Worm (Caenorhabditis elegans) whole organism, late embryonic: ENCODE data around the gene dop-4.
A peak's percentile ranks its signal among the peaks of the same experiment; 100 is the strongest.

Source experiments
- C38D4.7 ChIP-seq: fragments of 200-800 bp; sonication (Bioruptor generic); optimal IDR thresholded peaks from 2 replicates; lab custom pipeline; 2018; ENCODE audit warnings: mild to moderate bottlenecking, missing genetic modification characterization, moderate library complexity, missing compliant biosample characterization
- F13H6.1 ChIP-seq: sonication (generic microtip); optimal IDR thresholded peaks from 2 replicates; lab custom pipeline; 2016; ENCODE audit warnings: missing genetic modification characterization, missing compliant biosample characterization
- K02D7.2 ChIP-seq: sonication (generic microtip); optimal IDR thresholded peaks from 2 replicates; lab custom pipeline; 2017; ENCODE audit warnings: mild to moderate bottlenecking, missing genetic modification characterization, missing compliant biosample characterization
- K09A11.1 ChIP-seq: sonication (generic microtip); optimal IDR thresholded peaks from 2 replicates; lab custom pipeline; 2017; ENCODE audit warnings: antibody characterized with exemption, mild to moderate bottlenecking, missing genetic modification characterization, missing compliant biosample characterization; ENCODE audit not compliant: insufficient read depth
- T23F11.4 ChIP-seq: fragments of 200-800 bp; sonication (Bioruptor generic); optimal IDR thresholded peaks from 2 replicates; lab custom pipeline; 2018; ENCODE audit warnings: mild to moderate bottlenecking, missing genetic modification characterization, missing compliant biosample characterization
- ama-1 ChIP-seq: fragments of 150-350 bp; optimal IDR thresholded peaks from 2 replicates; lab custom pipeline; 2014
- ceh-18 ChIP-seq: sonication (generic microtip); optimal IDR thresholded peaks from 2 replicates; lab custom pipeline; 2016; ENCODE audit warnings: missing genetic modification characterization, missing compliant biosample characterization
- ceh-2 ChIP-seq: sonication (generic microtip); optimal IDR thresholded peaks from 2 replicates; lab custom pipeline; 2016; ENCODE audit warnings: missing genotype, missing genetic modification characterization, missing compliant biosample characterization
- ceh-30 ChIP-seq: fragments of 150-350 bp; optimal IDR thresholded peaks from 2 replicates; lab custom pipeline; 2014; ENCODE audit warnings: missing biosample characterization, missing genetic modification characterization
- dmd-4 ChIP-seq: sonication (generic microtip); optimal IDR thresholded peaks from 2 replicates; lab custom pipeline; 2016; ENCODE audit warnings: borderline replicate concordance, missing genetic modification characterization, missing compliant biosample characterization
- dve-1 ChIP-seq: sonication (generic microtip); optimal IDR thresholded peaks from 2 replicates; lab custom pipeline; 2017; ENCODE audit warnings: antibody characterized with exemption, mild to moderate bottlenecking, missing genetic modification characterization, missing compliant biosample characterization
- ets-4 ChIP-seq: sonication (generic microtip); optimal IDR thresholded peaks from 2 replicates; lab custom pipeline; 2016; ENCODE audit warnings: missing genetic modification characterization, missing compliant biosample characterization
- eyg-1 ChIP-seq: sonication (generic microtip); optimal IDR thresholded peaks from 2 replicates; lab custom pipeline; 2016; ENCODE audit warnings: missing genotype, missing genetic modification characterization, missing compliant biosample characterization
- fax-1 ChIP-seq: sonication (generic microtip); optimal IDR thresholded peaks from 2 replicates; lab custom pipeline; 2016; ENCODE audit warnings: missing genotype, missing genetic modification characterization, missing compliant biosample characterization
- fkh-10 ChIP-seq: fragments of 150-350 bp; optimal IDR thresholded peaks from 2 replicates; lab custom pipeline; 2014; ENCODE audit warnings: missing biosample characterization, missing genetic modification reagents, missing genetic modification characterization
- fkh-6 ChIP-seq: sonication (generic microtip); optimal IDR thresholded peaks from 2 replicates; lab custom pipeline; 2016; ENCODE audit warnings: missing genetic modification characterization, missing compliant biosample characterization
- hlh-30 ChIP-seq: sonication (generic microtip); optimal IDR thresholded peaks from 2 replicates; lab custom pipeline; 2017; ENCODE audit warnings: antibody characterized with exemption, missing genetic modification characterization, missing compliant biosample characterization; ENCODE audit not compliant: insufficient read depth
- hlh-8 ChIP-seq: sonication (generic microtip); optimal IDR thresholded peaks from 2 replicates; lab custom pipeline; 2016; ENCODE audit warnings: missing genotype, missing genetic modification characterization, missing compliant biosample characterization
- lim-6 ChIP-seq: sonication (generic microtip); optimal IDR thresholded peaks from 2 replicates; lab custom pipeline; 2016; ENCODE audit warnings: missing genetic modification characterization, missing compliant biosample characterization
- nfya-1 ChIP-seq: sonication (generic microtip); optimal IDR thresholded peaks from 2 replicates; lab custom pipeline; 2017; ENCODE audit warnings: missing genetic modification characterization, mild to moderate bottlenecking, missing compliant biosample characterization, antibody characterized with exemption, moderate library complexity
- npax-4 ChIP-seq: sonication (generic microtip); optimal IDR thresholded peaks from 2 replicates; lab custom pipeline; 2016; ENCODE audit warnings: missing genetic modification characterization, missing compliant biosample characterization
- pag-3 ChIP-seq: sonication (generic microtip); optimal IDR thresholded peaks from 2 replicates; lab custom pipeline; 2016; ENCODE audit warnings: missing compliant biosample characterization, missing genetic modification characterization, borderline replicate concordance
- pax-1 ChIP-seq: fragments of 150-350 bp; optimal IDR thresholded peaks from 2 replicates; lab custom pipeline; 2014; ENCODE audit warnings: missing biosample characterization, missing genetic modification characterization
- pha-2 ChIP-seq: sonication (generic microtip); optimal IDR thresholded peaks from 2 replicates; lab custom pipeline; 2017; ENCODE audit warnings: mild to moderate bottlenecking, missing genetic modification characterization, missing compliant biosample characterization
- pha-4 ChIP-seq: fragments of 150-350 bp; optimal IDR thresholded peaks from 2 replicates; lab custom pipeline; 2018; ENCODE audit warnings: missing biosample characterization, missing genetic modification reagents, missing genetic modification characterization
- pqm-1 ChIP-seq: sonication (generic microtip); optimal IDR thresholded peaks from 2 replicates; lab custom pipeline; 2016; ENCODE audit warnings: missing genetic modification characterization, missing compliant biosample characterization
- rnt-1 ChIP-seq: sonication (generic microtip); optimal IDR thresholded peaks from 2 replicates; lab custom pipeline; 2016; ENCODE audit warnings: missing genetic modification characterization, missing compliant biosample characterization
- tbx-2 ChIP-seq: sonication (generic microtip); optimal IDR thresholded peaks from 2 replicates; lab custom pipeline; 2016; ENCODE audit warnings: missing genetic modification characterization, missing compliant biosample characterization
- tbx-7 ChIP-seq: sonication (generic microtip); optimal IDR thresholded peaks from 2 replicates; lab custom pipeline; 2016; ENCODE audit warnings: missing genotype, missing genetic modification characterization, missing compliant biosample characterization
- ttx-3 ChIP-seq: sonication (generic microtip); optimal IDR thresholded peaks from 2 replicates; lab custom pipeline; 2016; ENCODE audit warnings: missing genetic modification reagents, missing genetic modification characterization, missing compliant biosample characterization
- unc-42 ChIP-seq: sonication (generic microtip); optimal IDR thresholded peaks from 2 replicates; lab custom pipeline; 2016; ENCODE audit warnings: missing genotype, missing genetic modification characterization, missing compliant biosample characterization
- unc-55 ChIP-seq: sonication (generic microtip); optimal IDR thresholded peaks from 2 replicates; lab custom pipeline; 2017; ENCODE audit warnings: missing biosample characterization, missing genetic modification reagents, missing genetic modification characterization
- unc-86 ChIP-seq: sonication (generic microtip); optimal IDR thresholded peaks from 2 replicates; lab custom pipeline; 2016; ENCODE audit warnings: missing genetic modification characterization, missing compliant biosample characterization
- ztf-16 ChIP-seq: sonication (generic microtip); optimal IDR thresholded peaks from 2 replicates; lab custom pipeline; 2017; ENCODE audit warnings: missing genetic modification characterization, missing compliant biosample characterization

Gene dop-4

DNA sequence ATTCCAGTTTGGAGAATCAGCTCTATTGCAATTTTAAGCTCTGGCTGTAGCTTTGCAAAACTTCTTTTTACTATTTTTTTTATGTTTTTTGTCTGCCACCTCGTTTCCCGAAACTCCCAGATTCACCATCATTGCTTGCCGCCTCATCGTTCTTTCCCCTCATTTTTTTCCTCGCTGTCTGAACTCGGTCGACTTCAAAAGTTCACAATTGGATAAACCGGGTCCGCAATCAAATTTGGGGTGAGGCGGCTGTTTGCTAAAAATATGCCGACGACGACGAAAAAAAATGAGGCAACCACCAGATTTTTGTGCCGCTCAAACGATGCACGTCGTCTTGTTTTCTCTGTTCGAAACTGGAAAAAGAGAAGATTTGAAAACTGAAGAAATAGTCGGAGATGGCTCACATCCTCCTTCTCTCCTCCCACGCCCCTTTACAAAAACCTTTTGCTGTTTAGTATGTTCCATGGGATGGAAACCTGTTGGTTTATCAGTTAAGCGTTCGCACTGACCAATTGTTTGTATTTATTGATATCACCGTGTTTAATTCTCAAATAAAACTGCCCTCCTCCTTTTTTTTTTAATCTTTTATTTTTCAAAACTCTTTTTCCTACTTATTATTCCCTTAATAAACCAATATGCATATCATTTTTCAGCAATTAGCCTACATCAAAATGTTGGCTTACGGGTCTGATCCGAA, at the start of gene dop-4:
Gene dop-4, plus strand, starts transcription at position 647 of the 697 bp plus-strand sequence.
- TF ChIP-seq unc-42 (tag; lab: Kevin White, UChicago): peak; percentile 53
- no peak for TF ChIP-seq ceh-30 (tag; lab: Kevin White, UChicago)
- TF ChIP-seq, all 69 proteins: peak for 1

DNA sequence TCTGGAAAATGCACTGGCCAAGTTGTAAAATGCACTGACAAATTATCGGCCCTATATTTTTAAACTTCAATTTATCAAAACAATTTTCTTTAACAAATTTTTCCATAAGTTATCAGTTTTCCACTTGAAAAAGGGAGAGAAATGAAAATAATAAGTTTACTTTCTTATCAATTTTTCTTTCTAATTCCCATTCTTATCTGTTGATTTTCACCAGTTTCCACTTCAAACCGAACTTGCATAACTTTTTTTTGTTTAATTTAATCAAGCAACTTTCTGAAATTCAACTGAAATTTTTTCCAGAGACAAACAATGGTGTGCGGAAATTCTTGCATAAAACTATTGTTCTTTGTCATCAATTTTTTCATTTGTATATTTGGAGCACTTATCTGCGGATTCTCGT, 49.3 kb upstream of the dop-4 start, which contains the start of gene tsp-9:
Gene tsp-9, plus strand, starts transcription at position 301 of the 400 bp plus-strand sequence.
- TF ChIP-seq ztf-16 (tag; lab: Kevin White, UChicago) (no peak), F13H6.1 (no peak), rnt-1 (tag; lab: Kevin White, UChicago) (no peak), dve-1 (tag; lab: Kevin White, UChicago) (no peak), T23F11.4 (GFP tag; lab: Kevin White, UChicago) (no peak), tbx-7 (tag; lab: Kevin White, UChicago) (no peak), unc-86 (tag; lab: Kevin White, UChicago) (no peak), ets-4 (tag; lab: Kevin White, UChicago) (no peak), ceh-2 (tag; lab: Kevin White, UChicago) (no peak), dmd-4 (tag; lab: Kevin White, UChicago) (no peak), pqm-1 (tag; lab: Kevin White, UChicago) (no peak), unc-55 (GFP tag; lab: Kevin White, UChicago) (no peak), ama-1 (lab: Kevin White, UChicago) (no peak), eyg-1 (tag; lab: Kevin White, UChicago) (no peak), npax-4 (no peak)

DNA sequence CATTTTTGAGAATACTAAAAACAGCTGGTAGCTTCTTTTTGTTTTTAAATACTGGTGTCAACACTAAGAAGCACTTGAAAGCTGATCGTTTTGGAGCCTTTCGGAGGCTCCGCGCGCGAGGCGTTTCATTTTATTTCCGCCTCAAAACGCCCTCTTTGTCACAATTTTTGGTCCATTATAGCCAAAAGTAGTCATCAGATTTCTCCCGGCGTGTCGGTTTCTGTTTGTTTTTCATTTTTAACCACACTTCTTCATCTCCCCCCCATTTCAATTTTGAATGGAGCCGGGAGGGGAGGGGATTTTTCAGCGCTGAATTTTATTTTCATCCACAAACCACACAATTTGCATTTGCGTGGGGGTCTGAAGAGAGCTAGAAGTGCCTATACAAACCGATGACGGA, 45.3 kb upstream of the dop-4 start, which contains the start of gene C25G6.4:
Gene C25G6.4, minus strand, starts transcription at position 101 of the 400 bp plus-strand sequence.
- TF ChIP-seq hlh-8 (no peak), nfya-1 (tag; lab: Kevin White, UChicago) (no peak), fax-1 (tag; lab: Kevin White, UChicago) (no peak), K02D7.2 (tag; lab: Kevin White, UChicago) (no peak), unc-86 (tag; lab: Kevin White, UChicago) (no peak), ceh-18 (no peak), tbx-2 (tag; lab: Kevin White, UChicago) (no peak), pag-3 (no peak), ztf-16 (tag; lab: Kevin White, UChicago) (no peak), unc-55 (GFP tag; lab: Kevin White, UChicago) (no peak), fkh-10 (GFP tag; lab: Kevin White, UChicago) (no peak), ttx-3 (tag; lab: Kevin White, UChicago) (no peak), fkh-6 (tag; lab: Kevin White, UChicago) (no peak), K09A11.1 (no peak), unc-42 (tag; lab: Kevin White, UChicago) (no peak), pax-1 (tag; lab: Kevin White, UChicago) (no peak), hlh-30 (tag; lab: Kevin White, UChicago) (no peak), C38D4.7 (GFP tag; lab: Kevin White, UChicago) (no peak), eyg-1 (tag; lab: Kevin White, UChicago) (no peak), lim-6 (no peak)

DNA sequence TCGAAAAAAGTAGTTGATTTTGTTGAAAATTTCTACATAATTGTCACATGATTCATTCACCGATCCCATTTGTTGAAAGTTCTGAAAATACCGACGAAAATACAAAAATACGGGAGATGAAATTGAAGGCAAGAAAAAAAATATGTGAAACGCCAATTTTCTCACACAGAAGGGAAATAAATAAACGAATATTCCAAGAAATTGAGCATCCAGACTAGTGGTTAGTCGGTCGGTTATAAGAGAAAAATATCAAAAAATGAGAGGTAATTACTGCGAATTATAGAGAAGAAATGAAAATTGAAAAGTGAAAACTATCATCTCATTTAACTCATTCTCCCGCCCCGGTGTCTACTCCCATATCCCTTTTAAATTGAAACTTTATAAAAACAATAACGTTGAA, 39.5 kb upstream of the dop-4 start, which contains the start of gene npr-11:
Gene npr-11, minus strand, starts transcription at position 101 of the 400 bp plus-strand sequence.
- TF ChIP-seq ztf-16 (tag; lab: Kevin White, UChicago): no peak

DNA sequence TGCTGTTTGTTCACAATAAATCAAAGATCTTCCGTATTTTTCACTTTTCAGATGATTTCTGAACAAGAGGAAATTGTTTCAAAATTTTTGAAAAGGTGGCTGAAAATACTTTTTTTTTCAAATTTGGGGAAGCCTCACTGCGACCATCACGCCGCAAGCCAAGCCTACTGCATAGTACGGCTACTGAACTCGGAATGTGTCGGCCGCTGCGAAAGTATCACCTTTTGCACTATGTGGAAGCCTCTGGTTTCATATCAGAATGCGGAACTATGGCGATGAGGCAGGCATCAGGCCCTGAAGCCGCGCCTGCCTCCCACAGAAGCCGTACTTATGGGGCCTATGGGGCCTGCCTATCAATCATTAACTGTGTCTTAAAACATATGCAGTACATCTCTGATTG, 37.4 kb upstream of the dop-4 start:
- TF ChIP-seq ceh-18: no peak
- no peak for TF ChIP-seq pha-4 (tag; lab: Kevin White, UChicago)
- TF ChIP-seq pha-2 (tag; lab: Kevin White, UChicago): no peak
